Worm (Caenorhabditis elegans) whole organism, young adult: ENCODE results near the gene sre-5.

Experiments
- F57A8.1 ChIP-seq: fragments of 200-800 bp; sonication (Bioruptor generic); optimal IDR thresholded peaks from 2 replicates; lab custom pipeline; 2018; ENCODE audit warnings: mild to moderate bottlenecking, missing genetic modification characterization, moderate library complexity, missing compliant biosample characterization
- K11D2.4 ChIP-seq: fragments of 200-800 bp; sonication (Bioruptor generic); IDR thresholded peaks from 2 replicates; pipeline ENCODE4 v1.3.6; 2022; ENCODE audit warnings: missing genetic modification reagents, missing genetic modification characterization, missing compliant biosample characterization
- T26A5.8 ChIP-seq: sonication (generic microtip); optimal IDR thresholded peaks from 2 replicates; lab custom pipeline; 2016; ENCODE audit warnings: missing genetic modification characterization, missing compliant biosample characterization
- attf-6 ChIP-seq: fragments of 200-800 bp; sonication (Bioruptor generic); IDR thresholded peaks from 2 replicates; pipeline ENCODE4 v1.3.6; 2022; ENCODE audit warnings: missing genetic modification reagents, missing genetic modification characterization, missing compliant biosample characterization
- ceh-40 ChIP-seq: fragments of 200-800 bp; sonication (Bioruptor generic); IDR thresholded peaks from 2 replicates; pipeline ENCODE4 v1.3.6; 2022; ENCODE audit warnings: missing genetic modification characterization, missing compliant biosample characterization
- dpl-1 ChIP-seq: fragments of 150-350 bp; optimal IDR thresholded peaks from 2 replicates; lab custom pipeline; 2014; ENCODE audit warnings: missing biosample characterization, missing genetic modification reagents, missing genetic modification characterization
- ekl-4 ChIP-seq: fragments of 200-800 bp; sonication (Bioruptor generic); IDR thresholded peaks from 2 replicates; pipeline ENCODE4 v1.3.6; 2022; ENCODE audit warnings: missing genetic modification reagents, missing genetic modification characterization, missing compliant biosample characterization
- hlh-12 ChIP-seq: sonication (generic microtip); optimal IDR thresholded peaks from 2 replicates; lab custom pipeline; 2016; ENCODE audit warnings: missing genetic modification characterization, missing compliant biosample characterization
- lag-1 ChIP-seq: fragments of 200-800 bp; sonication (Bioruptor generic); IDR thresholded peaks from 2 replicates; pipeline ENCODE4 v1.3.6; 2022; ENCODE audit warnings: missing genetic modification reagents, missing genetic modification characterization, missing compliant biosample characterization
- snpc-4 ChIP-seq, 5 experiments: fragments of 150-350 bp in 1 of 5; sonication (generic microtip) in 4 of 5; optimal IDR thresholded peaks; 2 replicates each; lab custom pipeline; 2014 to 2018; ENCODE audit warnings: missing genetic modification characterization in 5 of 5, missing biosample characterization in 3 of 5, antibody characterized with exemption in 2 of 5, mild to moderate bottlenecking in 2 of 5, missing compliant biosample characterization in 2 of 5, missing genotype in 2 of 5, moderate library complexity in 2 of 5, missing genetic modification reagents in 1 of 5
- unc-62 ChIP-seq: fragments of 150-350 bp; optimal IDR thresholded peaks from 2 replicates; lab custom pipeline; 2014; ENCODE audit warnings: missing biosample characterization, missing genetic modification reagents, missing genetic modification characterization

DNA sequence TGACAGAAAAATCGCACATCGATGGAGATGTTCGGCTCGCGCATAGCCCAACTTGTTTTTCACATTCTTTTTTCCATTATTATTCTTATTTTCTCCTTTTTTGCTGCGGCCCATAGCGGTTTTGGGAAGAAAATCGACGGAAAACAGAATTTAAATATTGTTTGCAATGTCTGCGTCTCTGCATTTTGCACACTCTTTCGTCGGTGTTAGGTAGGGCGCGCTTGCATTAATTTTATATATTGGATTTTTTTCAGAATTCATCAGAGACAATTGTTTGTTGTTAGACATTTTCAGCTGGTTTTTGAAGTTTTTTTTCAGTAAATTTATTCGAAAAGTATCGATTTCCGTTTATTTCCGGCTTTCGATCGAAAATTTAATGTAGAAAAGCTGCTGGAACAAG lies 34.1 kb downstream of the sre-5 start, which contains the start of gene Y37E11B.6:
- TF ChIP-seq T26A5.8 (tag; lab: Kevin White, UChicago), result no peak
- TF ChIP-seq ceh-40 (GFP tag; lab: Robert Waterston, UW), result no peak
- TF ChIP-seq F57A8.1 (GFP tag; lab: Kevin White, UChicago), result no peak
- TF ChIP-seq lag-1 (GFP tag; lab: Robert Waterston, UW), result no peak
- no peak for TF ChIP-seq attf-6 (GFP tag; lab: Robert Waterston, UW)
- TF ChIP-seq K11D2.4 (GFP tag; lab: Robert Waterston, UW), result no peak
- TF ChIP-seq unc-62 (GFP tag; lab: Kevin White, UChicago), result no peak
- no peak for TF ChIP-seq hlh-12
- no peak for TF ChIP-seq dpl-1
- TF ChIP-seq ekl-4, result no peak
- no peak for TF ChIP-seq snpc-4 (GFP tag; optimal IDR thresholded peaks at IDR 0.05; lab: Kevin White, UChicago)
- TF ChIP-seq snpc-4 (tag; optimal IDR thresholded peaks at IDR 0.05; lab: Kevin White, UChicago), result no peak
